Fruit fly (Drosophila melanogaster) whole organism, wandering third instar larva: ENCODE data around the gene CG6144.

Experiments
- Abd-B ChIP-seq: fragments of >200 bp; optimal IDR thresholded peaks from 2 replicates; lab custom pipeline; 2017; ENCODE audit warnings: missing biosample characterization, missing genetic modification characterization
- Dfd ChIP-seq: fragments of >200 bp; optimal IDR thresholded peaks from 2 replicates; lab custom pipeline; 2017; ENCODE audit warnings: missing biosample characterization, missing genetic modification characterization
- Dif ChIP-seq: fragments of 200-275, 200-300 bp; sonication (Bioruptor generic); optimal IDR thresholded peaks from 2 replicates; lab custom pipeline; 2018; ENCODE audit warnings: missing biosample characterization, missing genetic modification characterization; ENCODE audit not compliant: partially characterized antibody
- br ChIP-seq: fragments of 200-800 bp; sonication (Bioruptor generic); optimal IDR thresholded peaks from 2 replicates; lab custom pipeline; 2016; ENCODE audit warnings: missing biosample characterization, missing genetic modification characterization
- dsf ChIP-seq: sonication (Bioruptor generic); optimal IDR thresholded peaks from 2 replicates; lab custom pipeline; 2016; ENCODE audit warnings: missing biosample characterization, missing genetic modification characterization, borderline replicate concordance
- fru ChIP-seq: fragments of 200-800 bp; sonication (Bioruptor generic); optimal IDR thresholded peaks from 3 replicates; lab custom pipeline; 2016; ENCODE audit warnings: missing biosample characterization, mild to moderate bottlenecking, missing genetic modification characterization
- h ChIP-seq: fragments of 200-800 bp; sonication (Bioruptor generic); optimal IDR thresholded peaks from 3 replicates; lab custom pipeline; 2016; ENCODE audit warnings: missing biosample characterization, mild to moderate bottlenecking, missing genetic modification characterization
- lola ChIP-seq: fragments of >200 bp; optimal IDR thresholded peaks from 2 replicates; lab custom pipeline; 2017; ENCODE audit warnings: missing biosample characterization, missing genetic modification characterization
- psq ChIP-seq: fragments of 200-800 bp; sonication (Bioruptor generic); optimal IDR thresholded peaks from 3 replicates; lab custom pipeline; 2017; ENCODE audit warnings: missing biosample characterization, mild to moderate bottlenecking, missing genetic modification characterization, moderate library complexity
- sv ChIP-seq: fragments of 200-800 bp; sonication (Bioruptor generic); optimal IDR thresholded peaks from 3 replicates; lab custom pipeline; 2016; ENCODE audit warnings: missing biosample characterization, missing genetic modification characterization

- TF ChIP-seq h: no peak
- TF ChIP-seq dsf (GFP tag; lab: Kevin White, UChicago): no peak
- TF ChIP-seq Dfd (GFP tag; lab: Kevin White, UChicago): no peak
- no peak for TF ChIP-seq Dif (GFP tag; lab: Kevin White, UChicago)
- no peak for TF ChIP-seq br
- no peak for TF ChIP-seq fru (GFP tag; lab: Kevin White, UChicago)
- TF ChIP-seq lola: no peak
- no peak for TF ChIP-seq sv (GFP tag; lab: Kevin White, UChicago)
- no peak for TF ChIP-seq Abd-B (GFP tag; lab: Kevin White, UChicago)
- TF ChIP-seq psq (GFP tag; lab: Kevin White, UChicago): no peak
Observed at dm6 chr2L:10502862-10503261, 14.4 kb downstream of the CG6144 start.
